Fruit fly (Drosophila melanogaster): ENCODE results near the gene CG10903.

Gene CG10903

dm6 chr3R:7995722-7996121 is 34.5 kb upstream of the CG10903 start, which contains the start of gene Elovl7 (continued):
- 0 out of 4 replicates have a peak, but pooled peaks have one; percentile 44 for TF ChIP-seq chinmo (GFP tag; IDR thresholded peaks at IDR 0.05; ENCODE audit: partially characterized antibody)
- TF ChIP-seq CG34376 (GFP tag; optimal IDR thresholded peaks at IDR 0.05): no peak
- TF ChIP-seq Dll (GFP tag; IDR thresholded peaks at IDR 0.05; ENCODE audit: partially characterized antibody): 0 out of 4 replicates have a peak, but pooled peaks have one; percentile 15
- TF ChIP-seq Gug (GFP tag; IDR thresholded peaks at IDR 0.05): no peak
- no peak for TF ChIP-seq gem (tag; optimal IDR thresholded peaks at IDR 0.05)
- no peak for TF ChIP-seq CG15269 (tag; optimal IDR thresholded peaks at IDR 0.05)
- no peak for TF ChIP-seq CG9215 (GFP tag; IDR thresholded peaks at IDR 0.05)
- TF ChIP-seq Dp (GFP tag; optimal IDR thresholded peaks at IDR 0.05): no peak
- TF ChIP-seq vfl (GFP tag; optimal IDR thresholded peaks at IDR 0.05): no peak
- no peak for TF ChIP-seq btn (GFP tag; optimal IDR thresholded peaks at IDR 0.05)
- TF ChIP-seq gce (GFP tag; IDR thresholded peaks at IDR 0.05): no peak
- no peak for TF ChIP-seq tin (GFP tag; optimal IDR thresholded peaks at IDR 0.05)
- no peak for TF ChIP-seq CG1529 (GFP tag; optimal IDR thresholded peaks at IDR 0.05)
- no peak for TF ChIP-seq Dad (GFP tag; optimal IDR thresholded peaks at IDR 0.05)

- TF ChIP-seq Deaf1 (tag; optimal IDR thresholded peaks at IDR 0.05): peak; percentile 20
- no peak for TF ChIP-seq klu (GFP tag; IDR thresholded peaks at IDR 0.05)
- TF ChIP-seq Med (GFP tag): peak; percentile 27
- no peak for TF ChIP-seq CG7839 (tag; optimal IDR thresholded peaks at IDR 0.05)
- TF ChIP-seq CG12769 (tag; optimal IDR thresholded peaks at IDR 0.05): peak; percentile 57
- TF ChIP-seq pros (GFP tag; optimal IDR thresholded peaks at IDR 0.05): peak; percentile 57
- TF ChIP-seq CG13894 (tag; optimal IDR thresholded peaks at IDR 0.05): peak; percentile 69
Measured at dm6 chr3R:7998778-7999177, 31.4 kb upstream of the CG10903 start.

DNA sequence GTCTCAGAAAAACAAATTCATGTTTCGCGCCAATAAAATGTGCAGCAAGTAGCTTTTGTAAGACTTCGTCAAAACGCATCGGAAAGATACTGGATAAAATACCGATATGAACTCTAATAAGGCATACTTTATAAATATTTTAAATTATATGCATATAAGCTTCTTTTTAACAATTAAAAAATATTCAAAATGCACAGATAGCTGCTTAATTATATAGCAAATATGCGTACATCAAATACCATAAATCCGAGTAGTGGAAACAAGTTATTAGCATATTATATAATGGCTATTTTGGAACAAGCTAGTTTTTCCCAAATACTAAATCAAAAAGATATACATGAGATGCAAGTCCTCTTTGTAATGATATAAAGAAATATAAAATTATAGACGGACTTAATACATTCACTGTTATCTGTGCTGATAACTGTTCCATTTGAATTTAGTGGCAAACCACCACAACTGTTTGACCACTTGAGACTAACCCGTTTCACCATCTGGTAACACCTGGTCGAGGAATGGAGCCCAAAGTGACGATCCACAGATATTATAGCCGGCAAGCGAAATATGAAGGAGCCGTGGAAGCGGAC is 30.6 kb upstream of the CG10903 start, which contains the start of gene PIG-H:
PIG-H (plus strand) TSS at position 303 of the 587 bp plus-strand sequence.
- TF ChIP-seq sqz (GFP tag; optimal IDR thresholded peaks at IDR 0.05) (no peak), ems (GFP tag; optimal IDR thresholded peaks at IDR 0.05) (no peak), trem (tag; optimal IDR thresholded peaks at IDR 0.05) (peak; percentile 40), pnt (GFP tag; optimal IDR thresholded peaks at IDR 0.05) (no peak), CG42726 (GFP tag; IDR thresholded peaks at IDR 0.05; ENCODE audit: partially characterized antibody) (no peak), CG34224 (GFP tag; IDR thresholded peaks at IDR 0.05; ENCODE audit: partially characterized antibody) (no peak), Eip74EF (GFP tag; optimal IDR thresholded peaks at IDR 0.05) (no peak), nerfin-2 (GFP tag; IDR thresholded peaks at IDR 0.05; ENCODE audit: partially characterized antibody) (no peak), lmd (GFP tag; IDR thresholded peaks at IDR 0.05) (no peak), CG18262 (tag; optimal IDR thresholded peaks at IDR 0.05) (peak; percentile 7), Hand (GFP tag; optimal IDR thresholded peaks at IDR 0.05) (no peak), CG2678 (tag; optimal IDR thresholded peaks at IDR 0.05) (peak; percentile 14), Camta (GFP tag; optimal IDR thresholded peaks at IDR 0.05) (no peak), CG7786 (GFP tag; optimal IDR thresholded peaks at IDR 0.05) (no peak), Trl (optimal IDR thresholded peaks at IDR 0.05) (no peak), Trl (GFP tag; optimal IDR thresholded peaks at IDR 0.05) (no peak), CG11398 (GFP tag; optimal IDR thresholded peaks at IDR 0.05) (no peak), gro (GFP tag; optimal IDR thresholded peaks at IDR 0.05) (no peak), pita (GFP tag; optimal IDR thresholded peaks at IDR 0.05) (no peak), odd (GFP tag; optimal IDR thresholded peaks at IDR 0.05) (no peak), CG13123 (GFP tag; optimal IDR thresholded peaks at IDR 0.05) (no peak), CkIIα-i1 (GFP tag; IDR thresholded peaks at IDR 0.05) (no peak), corto (GFP tag; optimal IDR thresholded peaks at IDR 0.05) (no peak), CG11504 (tag; optimal IDR thresholded peaks at IDR 0.05) (peak; percentile 37), dmrt11E (tag; optimal IDR thresholded peaks at IDR 0.05) (no peak), gsb-n (tag; optimal IDR thresholded peaks at IDR 0.05) (no peak), CG10462 (GFP tag; optimal IDR thresholded peaks at IDR 0.05) (no peak)
